Worm (Caenorhabditis elegans): ENCODE data around the gene gcy-34.
A peak's percentile ranks its signal among the peaks of the same experiment; 100 is the strongest.

Gene gcy-34

DNA sequence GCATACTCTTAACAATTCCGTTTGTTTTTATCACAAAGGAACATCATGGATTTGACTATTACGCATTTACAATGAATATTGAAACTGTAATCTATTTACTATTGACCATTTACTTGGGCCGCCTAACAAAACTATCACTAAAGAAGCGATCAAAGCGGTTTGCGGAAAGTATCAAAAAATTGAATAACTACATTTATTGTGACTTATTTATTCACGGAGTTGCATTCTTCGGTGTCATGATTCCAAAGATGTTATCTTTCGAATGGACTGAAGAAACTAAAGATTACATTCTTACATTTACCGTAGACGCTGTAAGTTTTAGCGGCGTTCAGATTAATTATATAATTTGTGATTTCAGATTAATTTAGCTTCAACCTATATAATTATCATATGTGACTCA, 21.5 kb downstream of the gcy-34 start:
- no peak for TF ChIP-seq ttx-3 (tag; optimal IDR thresholded peaks at IDR 0.05)
- TF ChIP-seq lim-6 (tag; optimal IDR thresholded peaks at IDR 0.05): no peak
- no peak for TF ChIP-seq madf-2 (tag; optimal IDR thresholded peaks at IDR 0.05)
- no peak for TF ChIP-seq rnt-1 (tag; optimal IDR thresholded peaks at IDR 0.05)
- no peak for TF ChIP-seq C08G9.2 (tag; optimal IDR thresholded peaks at IDR 0.05)
- no peak for TF ChIP-seq ets-4 (tag; optimal IDR thresholded peaks at IDR 0.05)
- no peak for TF ChIP-seq fkh-10 (GFP tag; optimal IDR thresholded peaks at IDR 0.05)
- TF ChIP-seq sox-4 (tag; optimal IDR thresholded peaks at IDR 0.05): no peak

DNA sequence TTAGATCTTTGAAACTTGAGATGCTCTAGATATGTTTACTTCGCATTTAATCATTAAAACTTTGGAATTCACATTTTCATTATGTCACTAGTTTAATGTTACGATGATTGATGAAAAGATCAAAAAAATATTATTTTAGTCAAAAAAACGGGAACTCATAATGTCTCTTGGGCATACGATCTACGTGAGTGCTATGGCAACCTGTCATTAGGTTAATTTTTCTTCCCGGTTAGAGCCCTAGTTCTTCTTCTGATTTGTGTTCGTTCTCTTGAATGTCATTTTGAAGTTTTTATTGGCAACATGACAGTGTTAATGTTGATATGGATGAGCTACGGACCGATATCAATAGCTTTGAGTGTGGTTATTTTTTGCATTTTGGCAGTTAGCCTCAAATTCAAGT, 22.3 kb downstream of the gcy-34 start, which contains the start of gene srg-46:
TSS of gene srg-46 (plus strand) at position 301 of the 400 bp plus-strand sequence.
- TF ChIP-seq sox-2 (GFP tag; IDR thresholded peaks at IDR 0.05): no peak
- TF ChIP-seq nhr-232 (tag; optimal IDR thresholded peaks at IDR 0.05): no peak
- TF ChIP-seq K02D7.2 (tag; optimal IDR thresholded peaks at IDR 0.05): no peak
- TF ChIP-seq pha-2 (tag; optimal IDR thresholded peaks at IDR 0.05): no peak
- TF ChIP-seq unc-42 (tag; optimal IDR thresholded peaks at IDR 0.05): no peak
- no peak for TF ChIP-seq madf-2 (tag; optimal IDR thresholded peaks at IDR 0.05)
- TF ChIP-seq sox-4 (tag; optimal IDR thresholded peaks at IDR 0.05): no peak
- no peak for TF ChIP-seq hlh-13 (GFP tag; optimal IDR thresholded peaks at IDR 0.05)
- no peak for TF ChIP-seq elt-2 (tag; optimal IDR thresholded peaks at IDR 0.05)
- TF ChIP-seq ceh-31 (tag; optimal IDR thresholded peaks at IDR 0.05): no peak
- TF ChIP-seq hlh-6 (tag; optimal IDR thresholded peaks at IDR 0.05): no peak
- TF ChIP-seq K09A11.1 (tag; optimal IDR thresholded peaks at IDR 0.05; ENCODE audit: insufficient read depth): no peak
- no peak for TF ChIP-seq tbx-7 (tag; optimal IDR thresholded peaks at IDR 0.05)
- TF ChIP-seq lim-6 (tag; optimal IDR thresholded peaks at IDR 0.05): no peak
- TF ChIP-seq gmeb-2 (tag; optimal IDR thresholded peaks at IDR 0.05): no peak
- no peak for TF ChIP-seq unc-3 (GFP tag; conservative IDR thresholded peaks at IDR 0.05)
- no peak for TF ChIP-seq unc-3 (tag; optimal IDR thresholded peaks at IDR 0.05)

DNA sequence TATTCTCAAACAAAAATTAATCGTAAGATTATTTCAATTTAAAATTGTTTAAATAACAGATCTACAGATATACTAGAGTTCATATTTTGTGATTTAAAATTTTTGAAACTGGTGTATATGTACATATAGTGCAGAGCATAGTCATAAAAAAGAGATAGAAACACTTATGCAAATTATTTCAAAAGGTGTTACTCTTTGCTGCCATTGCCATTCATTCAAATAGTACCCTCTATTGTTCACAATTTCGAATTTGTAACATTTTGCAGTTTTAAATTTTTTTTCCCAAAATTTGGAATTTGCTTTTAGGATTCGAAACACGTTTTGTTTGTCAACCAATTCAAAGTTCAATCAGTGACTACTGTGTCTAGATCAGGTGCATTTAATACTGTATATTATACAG, 25.4 kb downstream of the gcy-34 start, which contains the start of gene F32H5.4:
TSS of gene F32H5.4 (plus strand) at position 301 of the 400 bp plus-strand sequence.
- TF ChIP-seq C38D4.7 (GFP tag; optimal IDR thresholded peaks at IDR 0.05): no peak

DNA sequence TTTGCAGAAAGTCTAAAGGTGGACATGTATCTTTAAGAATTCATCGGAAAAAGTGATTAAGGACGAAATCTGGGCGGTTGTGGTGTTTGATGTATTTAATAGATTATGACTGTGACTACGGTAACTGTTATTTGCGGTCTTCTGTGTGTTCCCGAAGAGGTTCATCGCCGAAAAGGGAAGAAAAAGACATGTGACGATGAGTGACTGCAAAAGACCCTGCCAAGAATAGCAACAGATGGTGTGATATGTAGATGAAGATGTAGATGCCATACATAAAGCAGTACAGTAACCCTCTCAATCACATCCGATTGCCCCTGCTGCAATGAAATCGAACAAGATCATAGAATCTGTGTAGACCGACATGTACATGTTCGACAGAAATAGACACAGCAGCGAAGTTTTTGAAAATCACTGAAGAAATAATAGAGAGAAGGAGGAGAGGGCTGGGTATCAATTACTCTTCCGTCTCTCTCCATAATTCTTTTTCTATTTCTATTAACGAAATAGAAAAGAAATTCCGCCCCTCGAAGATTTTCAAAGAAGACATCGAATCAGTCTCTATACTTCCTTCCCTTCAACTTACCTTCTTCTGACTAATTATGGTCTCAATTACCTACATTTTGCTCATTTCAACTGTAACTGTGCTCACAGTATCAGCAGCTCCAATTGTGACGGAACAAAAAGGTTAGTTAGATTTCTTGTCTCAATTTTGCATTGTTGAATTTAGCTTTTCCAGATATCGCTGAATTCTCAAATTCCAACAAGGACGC, 26.7 kb downstream of the gcy-34 start, which contains the start of gene F32H5.3:
TSS of gene F32H5.3 (plus strand) at position 513 of the 770 bp plus-strand sequence.
- no peak for TF ChIP-seq ztf-16 (tag; optimal IDR thresholded peaks at IDR 0.05)
- no peak for TF ChIP-seq mec-3 (tag; optimal IDR thresholded peaks at IDR 0.05; ENCODE audit: borderline replicate concordance)
- TF ChIP-seq dve-1 (tag; optimal IDR thresholded peaks at IDR 0.05): no peak
- no peak for TF ChIP-seq ama-1 (optimal IDR thresholded peaks at IDR 0.05)
- no peak for TF ChIP-seq ceh-31 (tag; optimal IDR thresholded peaks at IDR 0.05)
- no peak for TF ChIP-seq fax-1 (tag; optimal IDR thresholded peaks at IDR 0.05)
- no peak for TF ChIP-seq pat-9 (tag; optimal IDR thresholded peaks at IDR 0.05)
- no peak for TF ChIP-seq gmeb-2 (tag; optimal IDR thresholded peaks at IDR 0.05)
- no peak for TF ChIP-seq ceh-45 (GFP tag; IDR thresholded peaks at IDR 0.05)
- no peak for TF ChIP-seq unc-42 (tag; optimal IDR thresholded peaks at IDR 0.05)
- TF ChIP-seq elt-4 (tag; optimal IDR thresholded peaks at IDR 0.05): no peak
- no peak for TF ChIP-seq lim-6 (tag; optimal IDR thresholded peaks at IDR 0.05)
- TF ChIP-seq fkh-10 (GFP tag; optimal IDR thresholded peaks at IDR 0.05): no peak
- no peak for TF ChIP-seq C08G9.2 (tag; optimal IDR thresholded peaks at IDR 0.05)
- no peak for TF ChIP-seq ahr-1 (tag; optimal IDR thresholded peaks at IDR 0.05)

DNA sequence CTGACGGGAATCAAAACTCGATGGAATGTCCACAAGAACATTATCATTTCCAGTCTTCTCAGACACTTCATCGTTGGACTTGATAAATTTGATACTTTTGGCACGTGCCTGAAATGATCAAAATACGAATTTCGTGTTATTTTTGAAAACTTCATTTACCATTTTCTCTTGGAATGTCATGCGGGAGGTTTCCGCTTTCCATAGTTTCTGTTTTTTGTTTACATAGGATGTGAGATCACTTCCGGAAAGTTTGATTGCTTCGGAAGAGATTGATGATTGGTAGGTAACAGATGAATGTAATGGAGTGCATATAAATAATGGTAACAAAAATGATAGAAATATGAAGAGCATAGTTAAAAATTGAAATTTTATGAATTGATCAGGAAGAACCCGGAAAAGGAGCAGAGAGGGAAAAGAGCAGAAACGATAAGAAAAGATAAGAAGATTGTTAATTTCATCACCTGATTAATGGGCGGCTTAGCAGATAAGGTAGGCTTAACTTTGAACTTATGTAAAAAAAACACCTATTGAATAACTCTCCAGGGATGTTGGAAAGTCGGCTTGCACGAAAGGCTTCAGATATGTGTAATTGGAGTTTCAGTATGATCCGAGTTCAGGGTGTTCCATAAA, 27.9 kb downstream of the gcy-34 start, which contains the start of gene F32H5.1:
TSS of gene F32H5.1 (minus strand) at position 386 of the 630 bp plus-strand sequence.
- TF ChIP-seq K09A11.1 (tag; optimal IDR thresholded peaks at IDR 0.05; ENCODE audit: insufficient read depth): no peak
- TF ChIP-seq tbx-2 (tag; optimal IDR thresholded peaks at IDR 0.05): no peak
- peak; percentile 19 for TF ChIP-seq elt-2 (tag; optimal IDR thresholded peaks at IDR 0.05)
